Fruit fly (Drosophila melanogaster): Measurements from ENCODE around the gene Nplp4.

The Nplp4 gene

dm6 chr2L:2015204-2015603, 7.0 kb downstream of the Nplp4 start:
- no peak for TF ChIP-seq CG17801 (GFP tag; optimal IDR thresholded peaks at IDR 0.05; ENCODE audit: partially characterized antibody)

DNA sequence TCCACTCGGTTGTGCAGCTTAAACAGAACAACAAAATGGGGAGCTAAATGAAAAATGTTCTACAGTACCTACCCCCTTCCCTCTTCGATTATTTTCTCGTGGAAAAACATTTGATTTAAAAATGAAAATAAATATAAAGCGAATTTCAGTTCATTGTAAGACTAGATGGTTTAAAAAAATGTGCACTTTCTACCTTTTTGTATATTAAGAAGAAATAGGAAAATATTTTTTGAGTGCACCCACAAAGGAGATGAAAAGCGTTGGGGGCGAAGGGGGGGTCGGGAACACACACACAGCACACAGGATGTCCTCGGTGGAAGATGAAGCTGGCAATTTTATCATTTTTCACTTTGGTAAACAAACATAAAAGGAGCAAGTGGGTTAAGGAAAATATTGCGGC, 14.6 kb downstream of the Nplp4 start:
- TF ChIP-seq CG17801 (GFP tag; optimal IDR thresholded peaks at IDR 0.05; ENCODE audit: partially characterized antibody): no peak

DNA sequence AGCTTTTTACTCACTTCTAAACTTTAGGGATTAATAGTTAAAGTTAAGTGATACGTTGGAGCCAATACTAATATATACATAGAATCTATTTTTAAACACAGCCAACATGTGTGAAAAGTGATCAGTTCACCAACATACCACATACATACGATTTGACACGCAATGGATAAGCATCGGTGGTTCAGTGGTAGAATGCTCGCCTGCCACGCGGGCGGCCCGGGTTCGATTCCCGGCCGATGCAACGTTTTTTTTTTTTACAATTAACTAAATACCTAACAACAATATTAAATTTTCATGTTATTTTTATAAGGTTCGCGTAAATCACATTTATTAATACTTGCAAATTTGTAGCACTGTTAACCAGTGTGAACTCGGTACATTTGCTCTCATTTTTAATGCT, 23.3 kb downstream of the Nplp4 start:
- no peak for TF ChIP-seq CG17801 (GFP tag; optimal IDR thresholded peaks at IDR 0.05; ENCODE audit: partially characterized antibody)

- TF ChIP-seq CG17801 (GFP tag; optimal IDR thresholded peaks at IDR 0.05; ENCODE audit: partially characterized antibody): peak; percentile 34
Observed at dm6 chr2L:2032076-2032475, 23.9 kb downstream of the Nplp4 start.

DNA sequence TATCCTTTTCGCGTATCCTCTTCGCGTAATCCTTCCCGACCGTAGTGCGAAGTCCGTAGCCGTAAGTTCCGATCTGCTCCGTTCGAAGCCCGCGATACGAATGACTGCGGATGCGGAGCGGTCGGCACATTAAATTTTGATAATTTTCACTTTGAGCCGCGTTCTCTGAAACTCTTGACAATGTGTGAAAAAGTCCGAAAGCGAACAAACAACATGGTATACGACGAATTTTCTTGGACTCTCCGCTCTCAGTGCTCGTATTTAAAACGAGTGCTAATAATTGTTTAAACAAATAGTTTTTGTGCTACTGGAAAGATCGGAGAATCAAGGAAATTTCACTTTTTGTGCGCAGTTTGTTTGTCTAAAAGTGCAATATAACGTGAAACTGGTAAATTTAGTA, 27.7 kb downstream of the Nplp4 start, which contains the start of gene CG42296:
TSS of gene CG42296 (minus strand) at position 101 of the 400 bp plus-strand sequence.
- TF ChIP-seq CG17801 (GFP tag; optimal IDR thresholded peaks at IDR 0.05; ENCODE audit: partially characterized antibody): no peak

- TF ChIP-seq CG17801 (GFP tag; optimal IDR thresholded peaks at IDR 0.05; ENCODE audit: partially characterized antibody): no peak
Observed at dm6 chr2L:2037165-2037550, 28.9 kb downstream of the Nplp4 start, which contains the start of gene lectin-22C. Gene lectin-22C, minus strand, starts transcription at chr2L:2037265.

dm6 chr2L:2037551-2038252, 29.5 kb downstream of the Nplp4 start:
- TF ChIP-seq CG17801 (GFP tag; optimal IDR thresholded peaks at IDR 0.05; ENCODE audit: partially characterized antibody): peak; percentile 14

DNA sequence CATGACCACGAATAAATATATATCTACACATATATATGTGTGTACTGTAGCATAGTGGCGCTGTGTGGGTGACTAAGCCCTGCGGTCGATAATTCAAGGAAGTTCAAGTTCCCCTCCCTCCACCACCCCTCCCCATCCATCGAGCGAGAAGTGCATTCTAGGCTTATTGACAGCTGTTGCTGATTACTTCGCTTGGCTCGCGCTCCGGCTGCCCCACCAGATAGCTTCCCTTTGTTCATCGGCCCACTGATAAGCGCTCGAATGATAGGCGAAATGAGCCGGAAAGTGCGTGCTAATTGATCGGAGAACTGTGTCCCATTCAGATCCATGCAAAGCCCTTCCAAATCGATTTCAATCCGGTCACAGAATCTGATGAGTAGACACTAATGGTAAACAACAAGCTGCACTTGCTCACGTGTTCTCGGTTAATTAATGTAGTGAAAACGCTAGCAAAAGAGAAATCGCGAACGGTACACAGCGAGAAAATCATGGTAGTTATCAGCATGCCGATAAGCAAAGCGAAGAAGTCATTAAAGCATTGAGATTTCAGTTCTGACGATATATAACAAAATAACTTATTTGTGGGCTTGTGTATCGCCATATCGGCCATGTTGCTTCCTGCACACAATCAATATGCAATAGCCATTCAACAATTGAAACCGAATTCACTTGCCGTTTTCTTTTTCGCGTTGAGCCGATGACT, 30.2 kb downstream of the Nplp4 start:
- peak; percentile 33 for TF ChIP-seq CG17801 (GFP tag; optimal IDR thresholded peaks at IDR 0.05; ENCODE audit: partially characterized antibody)

- TF ChIP-seq CG17801 (GFP tag; optimal IDR thresholded peaks at IDR 0.05; ENCODE audit: partially characterized antibody): no peak
Observed at dm6 chr2L:2038956-2039263, 30.7 kb downstream of the Nplp4 start.

dm6 chr2L:2039458-2039857, 31.2 kb downstream of the Nplp4 start:
- no peak for TF ChIP-seq CG17801 (GFP tag; optimal IDR thresholded peaks at IDR 0.05; ENCODE audit: partially characterized antibody)

- no peak for TF ChIP-seq CG17801 (GFP tag; optimal IDR thresholded peaks at IDR 0.05; ENCODE audit: partially characterized antibody)
Observed at dm6 chr2L:2042072-2042471, 33.9 kb downstream of the Nplp4 start.

- TF ChIP-seq CG17801 (GFP tag; optimal IDR thresholded peaks at IDR 0.05; ENCODE audit: partially characterized antibody): no peak
Observed at dm6 chr2L:2044826-2045225, 36.6 kb downstream of the Nplp4 start.

- no peak for TF ChIP-seq CG17801 (GFP tag; optimal IDR thresholded peaks at IDR 0.05; ENCODE audit: partially characterized antibody)
Observed at dm6 chr2L:2045265-2045664, 37.1 kb downstream of the Nplp4 start, which contains the start of gene Kebab. Gene Kebab, plus strand, starts transcription at chr2L:2045494.

- TF ChIP-seq CG17801 (GFP tag; optimal IDR thresholded peaks at IDR 0.05; ENCODE audit: partially characterized antibody): no peak
Observed at dm6 chr2L:2054289-2054688, 46.1 kb downstream of the Nplp4 start, which contains the start of gene Or22c. Gene Or22c, plus strand, starts transcription at chr2L:2054589.
